Worm (Caenorhabditis elegans) whole organism, L3 larva: ENCODE data around the gene srh-235.

Experiments
- elt-3 ChIP-seq, 3 experiments: fragments of 150-350 bp in 1 of 3; sonication (generic microtip) in 2 of 3; optimal IDR thresholded peaks; 2 replicates in 2 of 3; 4 replicates in 1 of 3; lab custom pipeline; 2014 to 2017; ENCODE audit warnings: missing biosample characterization in 3 of 3, missing genetic modification characterization in 3 of 3
- nhr-237 ChIP-seq: fragments of 150-350 bp; optimal IDR thresholded peaks from 2 replicates; lab custom pipeline; 2014; ENCODE audit warnings: missing biosample characterization, missing genetic modification characterization

Gene srh-235

DNA sequence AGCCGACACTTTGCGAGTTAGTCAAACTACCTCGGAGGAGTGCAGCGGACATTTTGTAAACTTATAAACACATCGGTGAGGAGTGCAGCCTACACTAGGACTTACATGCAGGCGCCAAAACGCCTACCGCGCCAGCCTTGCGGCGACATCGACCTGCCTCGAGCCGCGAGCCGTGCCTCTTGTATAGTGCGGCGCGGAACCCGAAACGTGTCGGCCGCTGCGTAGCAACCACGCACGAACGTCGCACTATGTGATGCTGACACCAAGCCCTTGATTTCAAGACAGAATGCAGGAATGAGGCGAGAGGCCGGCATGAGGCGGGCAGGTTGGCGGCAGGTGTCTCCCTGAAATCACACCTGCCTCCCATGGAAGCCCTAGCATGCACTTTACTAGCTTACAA, 42.2 kb downstream of the srh-235 start:
- no peak for TF ChIP-seq nhr-237
- TF ChIP-seq elt-3 (tag; optimal IDR thresholded peaks at IDR 0.05; lab: Kevin White, UChicago) = no peak
